Worm (Caenorhabditis elegans) whole organism, L4/young adult: ENCODE results near the gene F21D9.4.

Experiments
- W03F9.2 ChIP-seq: fragments of 150-350 bp; optimal IDR thresholded peaks from 2 replicates; lab custom pipeline; 2014; ENCODE audit warnings: missing biosample characterization, missing genetic modification characterization
- dao-5 ChIP-seq: sonication (generic microtip); optimal IDR thresholded peaks from 2 replicates; lab custom pipeline; 2016; ENCODE audit warnings: missing genotype, missing genetic modification characterization, moderate library complexity, missing compliant biosample characterization
- him-1 ChIP-seq: sonication (generic microtip); optimal IDR thresholded peaks from 2 replicates; lab custom pipeline; 2016; ENCODE audit warnings: missing genotype, missing genetic modification reagents, missing genetic modification characterization, missing compliant biosample characterization

ce11 chrV:19233469-19233868 is 20.2 kb upstream of the F21D9.4 start, which contains the start of gene fbxb-116:
- TF ChIP-seq W03F9.2 (tag; lab: Kevin White, UChicago) (no peak), him-1 (tag; lab: Kevin White, UChicago) (no peak), dao-5 (tag; lab: Kevin White, UChicago) (no peak)
